Worm (Caenorhabditis elegans) whole organism, L2 larva: ENCODE results near the gene T08A11.1.

ENCODE experiments used
- C34F6.9 ChIP-seq: fragments of 150-350 bp; optimal IDR thresholded peaks from 2 replicates; lab custom pipeline; 2014; ENCODE audit warnings: missing biosample characterization, missing genetic modification characterization
- F13H6.1 ChIP-seq: sonication (generic microtip); optimal IDR thresholded peaks from 2 replicates; lab custom pipeline; 2016; ENCODE audit warnings: missing genetic modification characterization, missing compliant biosample characterization
- ZK546.5 ChIP-seq: sonication (generic microtip); optimal IDR thresholded peaks from 2 replicates; lab custom pipeline; 2017; ENCODE audit warnings: missing biosample characterization, missing genetic modification characterization
- alr-1 ChIP-seq: fragments of 150-350 bp; optimal IDR thresholded peaks from 2 replicates; lab custom pipeline; 2014; ENCODE audit warnings: missing biosample characterization, missing genetic modification characterization
- blmp-1 ChIP-seq: sonication (generic microtip); optimal IDR thresholded peaks from 2 replicates; lab custom pipeline; 2017; ENCODE audit warnings: missing genetic modification characterization, mild to moderate bottlenecking, missing compliant biosample characterization, antibody characterized with exemption, moderate library complexity; ENCODE audit not compliant: insufficient read depth
- ceh-16 ChIP-seq: fragments of 150-350 bp; optimal IDR thresholded peaks from 2 replicates; lab custom pipeline; 2014; ENCODE audit warnings: missing biosample characterization, missing genetic modification characterization
- ceh-82 ChIP-seq: fragments of 150-350 bp; optimal IDR thresholded peaks from 2 replicates; lab custom pipeline; 2014; ENCODE audit warnings: missing biosample characterization, missing genetic modification characterization
- crh-2 ChIP-seq: sonication (generic microtip); optimal IDR thresholded peaks from 2 replicates; lab custom pipeline; 2017; ENCODE audit warnings: missing biosample characterization, missing genetic modification characterization
- egl-27 ChIP-seq: sonication (generic microtip); optimal IDR thresholded peaks from 3 replicates; lab custom pipeline; 2017; ENCODE audit warnings: missing biosample characterization, missing genetic modification reagents, missing genetic modification characterization
- elt-1 ChIP-seq: fragments of 150-350 bp; optimal IDR thresholded peaks from 2 replicates; lab custom pipeline; 2014; ENCODE audit warnings: missing biosample characterization, missing genetic modification characterization
- elt-3 ChIP-seq: sonication (generic microtip); optimal IDR thresholded peaks from 2 replicates; lab custom pipeline; 2017; ENCODE audit warnings: missing biosample characterization, missing genetic modification characterization
- lin-11 ChIP-seq: fragments of 150-350 bp; sonication (generic microtip); optimal IDR thresholded peaks from 2 replicates; lab custom pipeline; 2014; ENCODE audit warnings: missing biosample characterization, missing genetic modification characterization, inconsistent platforms, mixed read lengths
- lin-13 ChIP-seq: fragments of 150-350 bp; optimal IDR thresholded peaks from 2 replicates; lab custom pipeline; 2014; ENCODE audit warnings: missing biosample characterization, missing genetic modification reagents, missing genetic modification characterization
- lin-39 ChIP-seq: fragments of 150-350 bp; optimal IDR thresholded peaks from 2 replicates; lab custom pipeline; 2014; ENCODE audit warnings: missing biosample characterization, missing genetic modification reagents, missing genetic modification characterization
- lsy-2 ChIP-seq, 2 experiments: fragments of 150-350 bp in 1 of 2; sonication (generic microtip) in 1 of 2; optimal IDR thresholded peaks; 2 replicates each; lab custom pipeline; 2014 to 2017; ENCODE audit warnings: missing biosample characterization in 2 of 2, missing genetic modification characterization in 2 of 2
- mdl-1 ChIP-seq, 2 experiments: fragments of 150-350 bp in 1 of 2; sonication (generic microtip) in 1 of 2; optimal IDR thresholded peaks; 2 replicates each; lab custom pipeline; 2017; ENCODE audit warnings: missing biosample characterization in 2 of 2, missing genetic modification characterization in 2 of 2
- nhr-11 ChIP-seq: fragments of 150-350 bp; optimal IDR thresholded peaks from 2 replicates; lab custom pipeline; 2014; ENCODE audit warnings: missing biosample characterization, missing genetic modification characterization
- nhr-12 ChIP-seq: fragments of 150-350 bp; optimal IDR thresholded peaks from 2 replicates; lab custom pipeline; 2014; ENCODE audit warnings: missing biosample characterization, missing genetic modification characterization
- nhr-129 ChIP-seq: fragments of 150-350 bp; optimal IDR thresholded peaks from 2 replicates; lab custom pipeline; 2014; ENCODE audit warnings: missing biosample characterization, missing genetic modification characterization
- nhr-21 ChIP-seq: fragments of 150-350 bp; optimal IDR thresholded peaks from 2 replicates; lab custom pipeline; 2014; ENCODE audit warnings: missing biosample characterization, missing genetic modification characterization
- nhr-23 ChIP-seq: fragments of 150-350 bp; optimal IDR thresholded peaks from 2 replicates; lab custom pipeline; 2014; ENCODE audit warnings: missing biosample characterization, missing genetic modification reagents, missing genetic modification characterization
- nhr-237 ChIP-seq: fragments of 150-350 bp; optimal IDR thresholded peaks from 2 replicates; lab custom pipeline; 2014; ENCODE audit warnings: missing biosample characterization, missing genetic modification characterization
- nhr-25 ChIP-seq: fragments of 150-350 bp; sonication (generic microtip); optimal IDR thresholded peaks from 3 replicates; lab custom pipeline; 2014; ENCODE audit warnings: missing biosample characterization, missing genetic modification characterization
- peb-1 ChIP-seq: fragments of 150-350 bp; optimal IDR thresholded peaks from 2 replicates; lab custom pipeline; 2014; ENCODE audit warnings: missing biosample characterization, missing genetic modification characterization
- sem-4 ChIP-seq: fragments of 150-350 bp; optimal IDR thresholded peaks from 2 replicates; lab custom pipeline; 2014; ENCODE audit warnings: missing biosample characterization, missing genetic modification reagents, missing genetic modification characterization
- skn-1 ChIP-seq: sonication (generic microtip); optimal IDR thresholded peaks from 2 replicates; lab custom pipeline; 2017; ENCODE audit warnings: missing biosample characterization, missing genetic modification characterization
- sma-3 ChIP-seq: sonication (generic microtip); optimal IDR thresholded peaks from 2 replicates; lab custom pipeline; 2016; ENCODE audit warnings: missing genetic modification reagents, missing genetic modification characterization, missing compliant biosample characterization
- sma-9 ChIP-seq, 2 experiments: fragments of 150-350 bp in 1 of 2; sonication (generic microtip) in 1 of 2; optimal IDR thresholded peaks; 2 replicates each; lab custom pipeline; 2014 to 2016; ENCODE audit warnings: missing genetic modification characterization in 2 of 2, mild to moderate bottlenecking in 1 of 2, missing biosample characterization in 1 of 2, missing compliant biosample characterization in 1 of 2, missing genetic modification reagents in 1 of 2, moderate library complexity in 1 of 2
- snpc-4 ChIP-seq: fragments of 150-350 bp; optimal IDR thresholded peaks from 2 replicates; lab custom pipeline; 2014; ENCODE audit warnings: missing biosample characterization, missing genetic modification characterization
- unc-39 ChIP-seq: fragments of 150-350 bp; optimal IDR thresholded peaks from 2 replicates; lab custom pipeline; 2014; ENCODE audit warnings: missing biosample characterization, missing genetic modification characterization
- unc-55 ChIP-seq: fragments of 150-350 bp; sonication (generic microtip); optimal IDR thresholded peaks from 3 replicates; lab custom pipeline; 2014; ENCODE audit warnings: missing biosample characterization, missing genetic modification reagents, missing genetic modification characterization
- unc-62 ChIP-seq: fragments of 150-350 bp; optimal IDR thresholded peaks from 2 replicates; lab custom pipeline; 2014; ENCODE audit warnings: missing biosample characterization, missing genetic modification reagents, missing genetic modification characterization
- ztf-11 ChIP-seq: sonication (generic microtip); optimal IDR thresholded peaks from 2 replicates; lab custom pipeline; 2017; ENCODE audit warnings: missing biosample characterization, missing genetic modification characterization
- ztf-4 ChIP-seq: fragments of 150-350 bp; optimal IDR thresholded peaks from 2 replicates; lab custom pipeline; 2014; ENCODE audit warnings: missing biosample characterization, missing genetic modification characterization

Gene T08A11.1

ce11 chrIII:4237660-4238059, 25.3 kb downstream of the T08A11.1 start (continued):
- TF ChIP-seq ceh-16 = peak; percentile 41
- peak; percentile 94 for TF ChIP-seq C34F6.9 (tag; lab: Kevin White, UChicago)
- peak; percentile 90 to 97 for TF ChIP-seq mdl-1 (tag; optimal IDR thresholded peaks at IDR 0.05; lab: Kevin White, UChicago)
- no peak for TF ChIP-seq ZK546.5 (tag; lab: Kevin White, UChicago)
- TF ChIP-seq ceh-82 (tag; lab: Kevin White, UChicago) = no peak
- peak; percentile 93 for TF ChIP-seq sma-3
- no peak for TF ChIP-seq alr-1 (tag; lab: Kevin White, UChicago)
- TF ChIP-seq nhr-21 (tag; lab: Kevin White, UChicago) = peak; percentile 98
- peak; percentile 91 for TF ChIP-seq ztf-4 (tag; lab: Kevin White, UChicago)
- TF ChIP-seq egl-27 = peak; percentile 91
- TF ChIP-seq snpc-4 (tag; lab: Kevin White, UChicago) = peak; percentile 25
- TF ChIP-seq lin-39 (tag; lab: Kevin White, UChicago) = no peak
- peak; percentile 5 for TF ChIP-seq skn-1 (tag; lab: Kevin White, UChicago)
- TF ChIP-seq nhr-11 (tag; lab: Kevin White, UChicago) = peak; percentile 84
- TF ChIP-seq nhr-129 (tag; lab: Kevin White, UChicago) = peak; percentile 97
- peak; percentile 86 for TF ChIP-seq unc-55 (GFP tag; lab: Kevin White, UChicago)
- TF ChIP-seq sem-4 (tag; lab: Kevin White, UChicago) = peak; percentile 92
- TF ChIP-seq nhr-12 (tag; lab: Kevin White, UChicago) = no peak

ce11 chrIII:4236178-4236577, 26.8 kb downstream of the T08A11.1 start:
- TF ChIP-seq nhr-25 (tag; lab: Kevin White, UChicago) (peak; percentile 40), unc-39 (tag; lab: Kevin White, UChicago) (no peak), egl-27 (peak; percentile 1), lsy-2 (tag; optimal IDR thresholded peaks at IDR 0.05; lab: Kevin White, UChicago) (peak in 1 of 2 experiments; percentile 37), sem-4 (tag; lab: Kevin White, UChicago) (peak; percentile 24), sma-3 (peak; percentile 35), nhr-129 (tag; lab: Kevin White, UChicago) (peak; percentile 34), sma-9 (GFP tag; optimal IDR thresholded peaks at IDR 0.05; lab: Kevin White, UChicago) (peak; percentile 79), sma-9 (tag; optimal IDR thresholded peaks at IDR 0.05; lab: Kevin White, UChicago) (no peak), C34F6.9 (tag; lab: Kevin White, UChicago) (peak; percentile 35), unc-62 (no peak), blmp-1 (tag; lab: Kevin White, UChicago) (peak; percentile 68), nhr-11 (tag; lab: Kevin White, UChicago) (no peak), peb-1 (no peak), nhr-21 (tag; lab: Kevin White, UChicago) (peak; percentile 26), F13H6.1 (tag; lab: Kevin White, UChicago) (peak; percentile 12), lin-13 (GFP tag; lab: Kevin White, UChicago) (peak; percentile 95)

DNA sequence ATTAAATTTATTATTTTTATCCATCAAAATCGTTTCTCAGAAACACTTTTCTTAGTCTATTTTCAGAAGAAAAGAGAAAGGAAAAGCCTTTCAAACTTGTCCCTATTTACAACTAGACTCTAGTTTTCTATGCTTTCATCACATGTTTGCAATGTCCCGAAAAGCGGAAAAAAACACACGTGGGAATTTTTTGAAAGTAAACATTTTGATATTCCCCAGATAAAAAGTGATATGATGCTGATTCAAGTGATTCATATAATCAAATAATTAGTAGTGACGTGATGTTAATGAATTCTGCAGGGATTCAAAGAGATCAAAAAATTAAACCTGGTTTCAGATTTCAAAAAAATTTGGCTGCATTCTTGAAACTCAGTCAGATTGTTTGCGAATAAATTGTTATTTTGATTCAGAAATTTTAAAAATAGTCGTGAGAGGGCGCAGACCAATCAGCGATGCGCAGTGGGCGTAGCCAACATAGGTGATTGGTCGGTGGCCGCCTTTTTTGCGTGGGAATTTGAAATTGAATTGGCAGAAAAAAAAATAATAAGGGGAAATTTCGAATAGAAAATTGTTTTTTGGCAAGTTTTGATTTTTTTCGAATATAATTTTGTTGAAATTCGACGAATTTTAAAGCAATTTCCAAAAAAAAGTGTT, 28.2 kb downstream of the T08A11.1 start:
- TF ChIP-seq nhr-237 (tag; lab: Kevin White, UChicago) (no peak), nhr-11 (tag; lab: Kevin White, UChicago) (no peak), blmp-1 (tag; lab: Kevin White, UChicago) (no peak), sma-9 (GFP tag; optimal IDR thresholded peaks at IDR 0.05; lab: Kevin White, UChicago) (no peak), sma-9 (tag; optimal IDR thresholded peaks at IDR 0.05; lab: Kevin White, UChicago) (no peak), ztf-4 (tag; lab: Kevin White, UChicago) (no peak), crh-2 (no peak), ZK546.5 (tag; lab: Kevin White, UChicago) (no peak), nhr-12 (tag; lab: Kevin White, UChicago) (no peak), ztf-11 (tag; lab: Kevin White, UChicago) (no peak), ceh-16 (no peak), nhr-23 (tag; lab: Kevin White, UChicago) (no peak), sem-4 (tag; lab: Kevin White, UChicago) (no peak), lin-11 (tag; lab: Kevin White, UChicago) (no peak), snpc-4 (tag; lab: Kevin White, UChicago) (no peak), elt-1 (no peak), skn-1 (tag; lab: Kevin White, UChicago) (no peak), elt-3 (no peak), egl-27 (no peak)
